Fruit fly (Drosophila melanogaster): ENCODE results near the gene CG15387.

CG15387 gene

dm6 chr2L:2179366-2179765, 46.7 kb downstream of the CG15387 start (continued):
- peak; percentile 64; the same call in 1 of the 2 replicates for TF ChIP-seq Nf-YA (GFP tag; IDR thresholded peaks at IDR 0.05)
- no peak for TF ChIP-seq fd102C (GFP tag; optimal IDR thresholded peaks at IDR 0.05)
- TF ChIP-seq bigmax (GFP tag; optimal IDR thresholded peaks at IDR 0.05), result no peak
- TF ChIP-seq zen2 (GFP tag; IDR thresholded peaks at IDR 0.05; ENCODE audit: partially characterized antibody), result no peak
- TF ChIP-seq BtbVII (GFP tag; optimal IDR thresholded peaks at IDR 0.05), result peak; percentile 63
- no peak for TF ChIP-seq Lim3 (GFP tag; IDR thresholded peaks at IDR 0.05)
- TF ChIP-seq peb (GFP tag; IDR thresholded peaks at IDR 0.05), result peak; percentile 46; the same call in 1 of the 2 replicates
- TF ChIP-seq CG6791 (GFP tag; IDR thresholded peaks at IDR 0.05; ENCODE audit: partially characterized antibody), result no peak
- TF ChIP-seq CG17568 (GFP tag; optimal IDR thresholded peaks at IDR 0.05), result peak; percentile 66
- peak; percentile 12; the same call in 1 of the 2 replicates for TF ChIP-seq Adf1 (GFP tag; IDR thresholded peaks at IDR 0.05)
- no peak for TF ChIP-seq CG30020 (tag; optimal IDR thresholded peaks at IDR 0.05)
- peak; percentile 69 for TF ChIP-seq CG10366 (GFP tag; IDR thresholded peaks at IDR 0.05)
- TF ChIP-seq so (GFP tag; IDR thresholded peaks at IDR 0.05), result peak; percentile 80; the same call in 2 of the 3 replicates
- no peak for TF ChIP-seq B-H2 (GFP tag; optimal IDR thresholded peaks at IDR 0.05)
- no peak for TF ChIP-seq Poxn (GFP tag; IDR thresholded peaks at IDR 0.05)
- TF ChIP-seq Drgx (GFP tag; IDR thresholded peaks at IDR 0.05), result no peak
- no peak for TF ChIP-seq CG15073 (GFP tag; optimal IDR thresholded peaks at IDR 0.05)
- TF ChIP-seq CG12155 (GFP tag; optimal IDR thresholded peaks at IDR 0.05), result peak; percentile 75
- TF ChIP-seq zfh1 (GFP tag; IDR thresholded peaks at IDR 0.05), result peak; percentile 62; the same call in 2 of the 3 replicates
- TF ChIP-seq CG14965 (GFP tag; optimal IDR thresholded peaks at IDR 0.05; ENCODE audit: borderline replicate concordance), result no peak
- TF ChIP-seq CG4730 (GFP tag; IDR thresholded peaks at IDR 0.05), result peak; percentile 55; the same call in 1 of the 2 replicates
- TF ChIP-seq CG2116 (GFP tag; optimal IDR thresholded peaks at IDR 0.05), result no peak
- TF ChIP-seq CG17802 (tag; optimal IDR thresholded peaks at IDR 0.05), result no peak
- no peak for TF ChIP-seq h (optimal IDR thresholded peaks at IDR 0.05)
- TF ChIP-seq phol (tag; optimal IDR thresholded peaks at IDR 0.05), result peak; percentile 83
- TF ChIP-seq fd3F (GFP tag; optimal IDR thresholded peaks at IDR 0.05), result peak; percentile 69
- TF ChIP-seq dimm (GFP tag; IDR thresholded peaks at IDR 0.05), result 0 out of 2 replicates have a peak, but pooled peaks have one; percentile 3
- peak; percentile 69; the same call in 1 of the 2 replicates for TF ChIP-seq ham (GFP tag; IDR thresholded peaks at IDR 0.05)
- TF ChIP-seq eyg (GFP tag; optimal IDR thresholded peaks at IDR 0.05), result peak; percentile 57
- TF ChIP-seq CG7987 (GFP tag; optimal IDR thresholded peaks at IDR 0.05), result peak; percentile 54
- TF ChIP-seq Lpt (GFP tag; optimal IDR thresholded peaks at IDR 0.05), result no peak
- no peak; the same call in 1 of the 2 replicates for TF ChIP-seq CG31441 (GFP tag; IDR thresholded peaks at IDR 0.05)
- no peak for TF ChIP-seq CG2129 (GFP tag; IDR thresholded peaks at IDR 0.05; ENCODE audit: partially characterized antibody)

- no peak for TF ChIP-seq CG1024 (GFP tag; IDR thresholded peaks at IDR 0.05)
- no peak for TF ChIP-seq CG6272 (GFP tag; IDR thresholded peaks at IDR 0.05)
- peak; percentile 18 for TF ChIP-seq CG2120 (GFP tag; optimal IDR thresholded peaks at IDR 0.05)
- TF ChIP-seq Antp (GFP tag; optimal IDR thresholded peaks at IDR 0.05), result no peak
- TF ChIP-seq grn (GFP tag; optimal IDR thresholded peaks at IDR 0.05), result peak; percentile 50
- TF ChIP-seq Oli (tag; optimal IDR thresholded peaks at IDR 0.05), result peak; percentile 3
- TF ChIP-seq Bgb (GFP tag; IDR thresholded peaks at IDR 0.05; ENCODE audit: partially characterized antibody), result 0 out of 2 replicates have a peak, but pooled peaks have one; percentile 5
- TF ChIP-seq Aef1 (GFP tag; IDR thresholded peaks at IDR 0.05), result no peak
- no peak for TF ChIP-seq tap (tag; optimal IDR thresholded peaks at IDR 0.05)
- peak; percentile 15 for TF ChIP-seq yki (optimal IDR thresholded peaks at IDR 0.05)
- no peak for TF ChIP-seq CG11696 (GFP tag; IDR thresholded peaks at IDR 0.05)
- no peak for TF ChIP-seq CG10209 (GFP tag; optimal IDR thresholded peaks at IDR 0.05)
- 0 out of 2 replicates have a peak, but pooled peaks have one; percentile 20 for TF ChIP-seq CG5953 (GFP tag; IDR thresholded peaks at IDR 0.05)
- peak; percentile 4 for TF ChIP-seq CG30403 (GFP tag; optimal IDR thresholded peaks at IDR 0.05)
- no peak for TF ChIP-seq BtbVII (GFP tag; optimal IDR thresholded peaks at IDR 0.05)
- no peak for TF ChIP-seq CG2129 (GFP tag; IDR thresholded peaks at IDR 0.05; ENCODE audit: partially characterized antibody)
- TF ChIP-seq z (GFP tag; IDR thresholded peaks at IDR 0.05), result no peak
- 0 out of 2 replicates have a peak, but pooled peaks have one; percentile 4 for TF ChIP-seq CG14014 (GFP tag; IDR thresholded peaks at IDR 0.05)
- no peak for TF ChIP-seq CG3847 (GFP tag; IDR thresholded peaks at IDR 0.05)
- TF ChIP-seq Xrp1 (GFP tag; IDR thresholded peaks at IDR 0.05), result no peak; the same call in 1 of the 2 replicates
- no peak for TF ChIP-seq CG1529 (GFP tag; optimal IDR thresholded peaks at IDR 0.05)
- TF ChIP-seq eve (GFP tag; optimal IDR thresholded peaks at IDR 0.05), result peak in 1 of 2 experiments; percentile 23
- TF ChIP-seq Dip2 (GFP tag; IDR thresholded peaks at IDR 0.05), result no peak
Measured at dm6 chr2L:2178810-2179143, 47.3 kb downstream of the CG15387 start.

All from whole organism, embryonic.